Worm (Caenorhabditis elegans): Measurements from ENCODE around the gene rbr-2.

rbr-2 gene

ce11 chrIV:10936906-10937540 lies 17.2 kb downstream of the rbr-2 start, which contains the start of gene fic-1 (continued):
- TF ChIP-seq dve-1 (tag; optimal IDR thresholded peaks at IDR 0.05; ENCODE audit: insufficient read depth) (peak; percentile 58), lsy-2 (tag; optimal IDR thresholded peaks at IDR 0.05) (peak; percentile 32 to 77), duxl-1 (tag; optimal IDR thresholded peaks at IDR 0.05; ENCODE audit: poor library complexity) (no peak), ceh-62 (tag; optimal IDR thresholded peaks at IDR 0.05) (no peak), ZK546.5 (tag; optimal IDR thresholded peaks at IDR 0.05) (no peak), ceh-28 (tag; optimal IDR thresholded peaks at IDR 0.05) (peak; percentile 64), Y5F2A.4 (GFP tag; optimal IDR thresholded peaks at IDR 0.05) (no peak), T20F7.1 (GFP tag; optimal IDR thresholded peaks at IDR 0.05) (peak; percentile 56), aly-2 (tag; optimal IDR thresholded peaks at IDR 0.05) (no peak), hlh-30 (tag; optimal IDR thresholded peaks at IDR 0.05; ENCODE audit: insufficient read depth) (peak; percentile 93), unc-62 (GFP tag; optimal IDR thresholded peaks at IDR 0.05 in 1 of 2) (peak in 1 of 2 experiments; percentile 67), unc-62 (tag; optimal IDR thresholded peaks at IDR 0.05) (no peak), lin-13 (GFP tag; optimal IDR thresholded peaks at IDR 0.05) (no peak), nhr-41 (GFP tag; IDR thresholded peaks at IDR 0.05) (no peak), mdt-29 (GFP tag; IDR thresholded peaks at IDR 0.05) (no peak), F26F4.8 (GFP tag; conservative IDR thresholded peaks at IDR 0.05) (no peak), zip-11 (GFP tag; IDR thresholded peaks at IDR 0.05) (no peak), nhr-42 (GFP tag; IDR thresholded peaks at IDR 0.05) (no peak), nhr-111 (GFP tag; optimal IDR thresholded peaks at IDR 0.05) (no peak), hlh-11 (tag; optimal IDR thresholded peaks at IDR 0.05) (peak; percentile 62), attf-4 (tag; optimal IDR thresholded peaks at IDR 0.05) (no peak), mep-1 (tag; optimal IDR thresholded peaks at IDR 0.05) (peak; percentile 68), ceh-20 (GFP tag; IDR thresholded peaks at IDR 0.05) (no peak), vab-7 (GFP tag; IDR thresholded peaks at IDR 0.05) (no peak), lin-38 (GFP tag; IDR thresholded peaks at IDR 0.05) (peak; percentile 24), dmd-6 (GFP tag; IDR thresholded peaks at IDR 0.05) (peak; percentile 58), ces-1 (GFP tag; optimal IDR thresholded peaks at IDR 0.05) (peak; percentile 92), madf-9 (GFP tag; conservative IDR thresholded peaks at IDR 0.05) (no peak), mxl-2 (GFP tag; conservative IDR thresholded peaks at IDR 0.05) (no peak), nhr-77 (tag; optimal IDR thresholded peaks at IDR 0.05) (no peak), T26A8.4 (GFP tag; IDR thresholded peaks at IDR 0.05) (no peak), F37D6.2 (tag; optimal IDR thresholded peaks at IDR 0.05) (peak; percentile 28), nhr-28 (tag; optimal IDR thresholded peaks at IDR 0.05) (peak; percentile 14), set-16 (GFP tag; IDR thresholded peaks at IDR 0.05) (no peak), lim-7 (GFP tag; IDR thresholded peaks at IDR 0.05) (no peak), snpc-1.2 (GFP tag; IDR thresholded peaks at IDR 0.05) (no peak), dmd-8 (GFP tag; IDR thresholded peaks at IDR 0.05) (no peak), R02D3.7 (tag; optimal IDR thresholded peaks at IDR 0.05) (no peak), Y105C5A.15 (GFP tag; IDR thresholded peaks at IDR 0.05) (no peak), nhr-10 (tag; optimal IDR thresholded peaks at IDR 0.05) (no peak), madf-5 (GFP tag; IDR thresholded peaks at IDR 0.05) (no peak), ama-1 (optimal IDR thresholded peaks at IDR 0.05) (no peak), aha-1 (tag) (no peak), spr-1 (tag; optimal IDR thresholded peaks at IDR 0.05) (no peak), hif-1 (tag; optimal IDR thresholded peaks at IDR 0.05) (peak in 1 of 2 experiments; percentile 26), nhr-237 (tag; optimal IDR thresholded peaks at IDR 0.05) (no peak), jun-1 (tag; optimal IDR thresholded peaks at IDR 0.05) (no peak), spr-3 (GFP tag; optimal IDR thresholded peaks at IDR 0.05) (no peak), dpl-1 (GFP tag; optimal IDR thresholded peaks at IDR 0.05) (peak; percentile 53), mdl-1 (tag; optimal IDR thresholded peaks at IDR 0.05) (peak; percentile 54 to 93), arid-1 (GFP tag; conservative IDR thresholded peaks at IDR 0.05) (no peak)

Measured in whole organism, L4 larva.